Worm (Caenorhabditis elegans) whole organism, L4 larva: Measurements from ENCODE around the gene F38E9.6.

Experiments used
- ZK546.5 ChIP-seq, 2 experiments: sonication (generic microtip); optimal IDR thresholded peaks; 2 replicates each; lab custom pipeline; 2017; ENCODE audit warnings: missing biosample characterization in 2 of 2, missing genetic modification characterization in 2 of 2
- ama-1 ChIP-seq: fragments of 150-350 bp; optimal IDR thresholded peaks from 2 replicates; lab custom pipeline; 2014; ENCODE audit warnings: inconsistent platforms, mixed read lengths
- daf-16 ChIP-seq, 3 experiments: sonication (generic microtip); optimal IDR thresholded peaks; 2 replicates each; lab custom pipeline; 2016 to 2017; ENCODE audit warnings: missing genetic modification characterization in 3 of 3, missing genetic modification reagents in 3 of 3, mild to moderate bottlenecking in 2 of 3, missing compliant biosample characterization in 2 of 3, missing biosample characterization in 1 of 3, moderate library complexity in 1 of 3
- egl-27 ChIP-seq: sonication (generic microtip); optimal IDR thresholded peaks from 3 replicates; lab custom pipeline; 2017; ENCODE audit warnings: missing biosample characterization, missing genetic modification reagents, missing genetic modification characterization
- lin-13 ChIP-seq: fragments of 150-350 bp; optimal IDR thresholded peaks from 2 replicates; lab custom pipeline; 2014; ENCODE audit warnings: missing biosample characterization, missing genetic modification reagents, missing genetic modification characterization
- mep-1 ChIP-seq: fragments of 150-350 bp; sonication (generic microtip); optimal IDR thresholded peaks from 3 replicates; lab custom pipeline; 2014; ENCODE audit warnings: missing biosample characterization, missing genetic modification characterization
- mxl-3 ChIP-seq: fragments of 200-800 bp; sonication (Bioruptor generic); optimal IDR thresholded peaks from 2 replicates; lab custom pipeline; 2018; ENCODE audit warnings: mild to moderate bottlenecking, missing genetic modification characterization, missing compliant biosample characterization
- nhr-11 ChIP-seq: fragments of 150-350 bp; optimal IDR thresholded peaks from 2 replicates; lab custom pipeline; 2014; ENCODE audit warnings: missing biosample characterization, missing genetic modification characterization
- sdz-12 ChIP-seq: fragments of 200-800 bp; sonication (Bioruptor generic); optimal IDR thresholded peaks from 2 replicates; lab custom pipeline; 2018; ENCODE audit warnings: mild to moderate bottlenecking, missing genetic modification characterization, missing compliant biosample characterization
- snpc-4 ChIP-seq: fragments of 150-350 bp; optimal IDR thresholded peaks from 2 replicates; lab custom pipeline; 2014; ENCODE audit warnings: missing biosample characterization, missing genetic modification characterization
- zag-1 ChIP-seq: fragments of 150-350 bp; optimal IDR thresholded peaks from 2 replicates; lab custom pipeline; 2014; ENCODE audit warnings: missing biosample characterization, missing genetic modification characterization
- ztf-7 ChIP-seq: fragments of 150-350 bp; optimal IDR thresholded peaks from 2 replicates; lab custom pipeline; 2014; ENCODE audit warnings: missing biosample characterization, missing genetic modification characterization

DNA sequence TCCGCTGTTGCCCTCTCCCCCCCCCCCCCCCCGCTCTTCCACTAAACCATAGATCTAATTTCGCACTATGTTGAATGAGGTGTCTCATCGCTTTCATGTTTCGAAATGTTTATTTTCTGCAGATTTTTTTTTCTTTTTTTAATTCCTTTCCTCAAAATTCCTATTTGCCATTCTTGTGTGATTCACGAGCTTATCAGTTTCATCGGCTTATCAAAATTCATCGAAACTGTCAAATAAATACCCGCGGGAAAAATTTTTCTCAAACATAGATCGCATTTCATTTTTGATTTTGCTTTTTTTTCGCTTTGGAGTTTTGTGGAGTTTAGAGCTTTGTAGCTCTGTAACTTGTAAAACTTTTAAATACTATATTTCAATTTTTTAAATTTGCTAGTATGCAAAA, 51.8 kb downstream of the F38E9.6 start:
- no peak for TF ChIP-seq sdz-12 (GFP tag; lab: Kevin White, UChicago)
- TF ChIP-seq ama-1 (lab: Kevin White, UChicago), result no peak
- TF ChIP-seq ZK546.5 (tag; optimal IDR thresholded peaks at IDR 0.05; lab: Kevin White, UChicago), result no peak
- no peak for TF ChIP-seq daf-16 (GFP tag; optimal IDR thresholded peaks at IDR 0.05; lab: Kevin White, UChicago)
- TF ChIP-seq daf-16 (tag; optimal IDR thresholded peaks at IDR 0.05; lab: Kevin White, UChicago), result peak; percentile 24
- TF ChIP-seq mep-1, result no peak
- no peak for TF ChIP-seq zag-1 (tag; lab: Kevin White, UChicago)
- no peak for TF ChIP-seq nhr-11
- no peak for TF ChIP-seq mxl-3 (GFP tag; lab: Kevin White, UChicago)
- no peak for TF ChIP-seq ztf-7 (tag; lab: Kevin White, UChicago)
- no peak for TF ChIP-seq snpc-4 (tag; lab: Kevin White, UChicago)
- no peak for TF ChIP-seq egl-27 (tag; lab: Kevin White, UChicago)
- TF ChIP-seq lin-13 (GFP tag; lab: Kevin White, UChicago), result no peak
